Worm (Caenorhabditis elegans) whole organism, L4 larva: ENCODE measurements around the gene B0303.14.
A peak's percentile ranks its signal among the peaks of the same experiment; 100 is the strongest.

Experiments used
- D1046.2 ChIP-seq: fragments of 200-800 bp; sonication (Bioruptor generic); IDR thresholded peaks from 2 replicates; pipeline ENCODE4 v1.3.6; 2022; ENCODE audit warnings: missing genetic modification characterization, missing compliant biosample characterization
- F10B5.3 ChIP-seq: sonication (generic microtip); optimal IDR thresholded peaks from 2 replicates; lab custom pipeline; 2016; ENCODE audit warnings: mild to moderate bottlenecking, missing genetic modification characterization, missing compliant biosample characterization
- F49E8.2 ChIP-seq: sonication (generic microtip); optimal IDR thresholded peaks from 2 replicates; lab custom pipeline; 2016; ENCODE audit warnings: missing compliant biosample characterization, mild to moderate bottlenecking, missing genetic modification characterization, borderline replicate concordance
- T20F7.1 ChIP-seq: fragments of 200-800 bp; sonication (Bioruptor generic); optimal IDR thresholded peaks from 2 replicates; lab custom pipeline; 2018; ENCODE audit warnings: mild to moderate bottlenecking, missing genetic modification characterization, missing compliant biosample characterization
- T26A8.4 ChIP-seq: fragments of 200-800 bp; sonication (Bioruptor generic); IDR thresholded peaks from 2 replicates; pipeline ENCODE4 v1.3.6; 2022; ENCODE audit warnings: missing genetic modification characterization, missing compliant biosample characterization
- Y105C5A.15 ChIP-seq: fragments of 200-800 bp; sonication (Bioruptor generic); IDR thresholded peaks from 2 replicates; pipeline ENCODE4 v1.3.6; 2022; ENCODE audit warnings: missing genetic modification characterization, missing compliant biosample characterization
- Y48G9A.11 ChIP-seq: fragments of 200-800 bp; sonication (Bioruptor generic); IDR thresholded peaks from 2 replicates; pipeline ENCODE4 v1.3.6; 2022; ENCODE audit warnings: missing genetic modification reagents, missing genetic modification characterization, missing compliant biosample characterization
- Y5F2A.4 ChIP-seq: fragments of 200-800 bp; sonication (Bioruptor generic); optimal IDR thresholded peaks from 2 replicates; lab custom pipeline; 2018; ENCODE audit warnings: mild to moderate bottlenecking, missing genetic modification characterization, missing compliant biosample characterization
- Y75B8A.6 ChIP-seq: fragments of 200-800 bp; sonication (Bioruptor generic); IDR thresholded peaks from 2 replicates; pipeline ENCODE4 v1.3.6; 2022; ENCODE audit warnings: missing genetic modification reagents, missing genetic modification characterization, missing compliant biosample characterization
- ama-1 ChIP-seq: fragments of 150-350 bp; optimal IDR thresholded peaks from 2 replicates; lab custom pipeline; 2014; ENCODE audit warnings: inconsistent platforms, mixed read lengths
- ceh-28 ChIP-seq: fragments of 150-350 bp; optimal IDR thresholded peaks from 2 replicates; lab custom pipeline; 2014; ENCODE audit warnings: missing biosample characterization, missing genetic modification reagents, missing genetic modification characterization
- ceh-32 ChIP-seq: sonication (generic microtip); optimal IDR thresholded peaks from 2 replicates; lab custom pipeline; 2016; ENCODE audit warnings: mild to moderate bottlenecking, missing genetic modification characterization, missing compliant biosample characterization; ENCODE audit not compliant: poor library complexity
- ceh-62 ChIP-seq: sonication (generic microtip); optimal IDR thresholded peaks from 2 replicates; lab custom pipeline; 2017; ENCODE audit warnings: missing biosample characterization, missing genetic modification characterization
- ces-1 ChIP-seq: fragments of 150-350 bp; sonication (generic microtip); optimal IDR thresholded peaks from 4 replicates; lab custom pipeline; 2014; ENCODE audit warnings: missing biosample characterization, missing genetic modification reagents, missing genetic modification characterization
- cey-2 ChIP-seq: sonication (generic microtip); optimal IDR thresholded peaks from 3 replicates; lab custom pipeline; 2017; ENCODE audit warnings: missing genetic modification characterization, mild to moderate bottlenecking, missing compliant biosample characterization, antibody characterized with exemption, borderline replicate concordance; ENCODE audit not compliant: insufficient read depth
- daf-16 ChIP-seq, 3 experiments: sonication (generic microtip); optimal IDR thresholded peaks; 2 replicates each; lab custom pipeline; 2016 to 2017; ENCODE audit warnings: missing genetic modification characterization in 3 of 3, missing genetic modification reagents in 3 of 3, mild to moderate bottlenecking in 2 of 3, missing compliant biosample characterization in 2 of 3, missing biosample characterization in 1 of 3, moderate library complexity in 1 of 3
- daf-19 ChIP-seq: fragments of 200-800 bp; sonication (Bioruptor generic); conservative IDR thresholded peaks from 2 replicates; pipeline ENCODE4 v1.3.6; 2022; ENCODE audit warnings: missing genetic modification characterization, missing compliant biosample characterization
- daf-8 ChIP-seq: fragments of 200-800 bp; sonication (Bioruptor generic); IDR thresholded peaks from 2 replicates; pipeline ENCODE4 v1.3.6; 2022; ENCODE audit warnings: missing genetic modification characterization, missing compliant biosample characterization
- dmd-6 ChIP-seq: fragments of 200-800 bp; sonication (Bioruptor generic); IDR thresholded peaks from 2 replicates; pipeline ENCODE4 v1.3.6; 2022; ENCODE audit warnings: missing genetic modification reagents, missing genetic modification characterization, missing compliant biosample characterization
- dpl-1 ChIP-seq: fragments of 150-350 bp; optimal IDR thresholded peaks from 2 replicates; lab custom pipeline; 2014; ENCODE audit warnings: missing biosample characterization, missing genetic modification reagents, missing genetic modification characterization
- dve-1 ChIP-seq: sonication (generic microtip); optimal IDR thresholded peaks from 2 replicates; lab custom pipeline; 2017; ENCODE audit warnings: antibody characterized with exemption, mild to moderate bottlenecking, missing genetic modification characterization, missing compliant biosample characterization; ENCODE audit not compliant: insufficient read depth
- fkh-10 ChIP-seq: fragments of 150-350 bp; optimal IDR thresholded peaks from 2 replicates; lab custom pipeline; 2014; ENCODE audit warnings: missing biosample characterization, missing genetic modification reagents, missing genetic modification characterization
- hmg-1.1 ChIP-seq: fragments of 200-800 bp; sonication (Bioruptor generic); IDR thresholded peaks from 2 replicates; pipeline ENCODE4 v1.3.6; 2022; ENCODE audit warnings: missing genetic modification reagents, missing genetic modification characterization, missing compliant biosample characterization
- lin-1 ChIP-seq: fragments of 200-800 bp; sonication (Bioruptor generic); IDR thresholded peaks from 2 replicates; pipeline ENCODE4 v1.3.6; 2022; ENCODE audit warnings: missing genetic modification reagents, missing genetic modification characterization, missing compliant biosample characterization
- lin-15B ChIP-seq: fragments of 150-350 bp; sonication (generic microtip); optimal IDR thresholded peaks from 3 replicates; lab custom pipeline; 2014; ENCODE audit warnings: missing biosample characterization, missing genetic modification characterization
- lin-39 ChIP-seq: fragments of 150-350 bp; optimal IDR thresholded peaks from 2 replicates; lab custom pipeline; 2014; ENCODE audit warnings: missing biosample characterization, missing genetic modification reagents, missing genetic modification characterization
- madf-9 ChIP-seq: fragments of 200-800 bp; sonication (Bioruptor generic); conservative IDR thresholded peaks from 2 replicates; pipeline ENCODE4 v1.3.6; 2022; ENCODE audit warnings: missing genetic modification reagents, missing genetic modification characterization, missing compliant biosample characterization
- mdl-1 ChIP-seq, 2 experiments: fragments of 150-350 bp in 1 of 2; sonication (generic microtip) in 1 of 2; optimal IDR thresholded peaks; 2 replicates each; lab custom pipeline; 2014 to 2017; ENCODE audit warnings: missing biosample characterization in 2 of 2, missing genetic modification characterization in 2 of 2
- mes-2 ChIP-seq: sonication (generic microtip); optimal IDR thresholded peaks from 2 replicates; lab custom pipeline; 2016; ENCODE audit warnings: missing genotype, mild to moderate bottlenecking, missing genetic modification characterization, missing compliant biosample characterization; ENCODE audit not compliant: poor library complexity, severe bottlenecking
- mxl-3 ChIP-seq: fragments of 200-800 bp; sonication (Bioruptor generic); optimal IDR thresholded peaks from 2 replicates; lab custom pipeline; 2018; ENCODE audit warnings: mild to moderate bottlenecking, missing genetic modification characterization, missing compliant biosample characterization
- nhr-237 ChIP-seq: sonication (generic microtip); optimal IDR thresholded peaks from 2 replicates; lab custom pipeline; 2017; ENCODE audit warnings: missing biosample characterization, missing genetic modification characterization
- nhr-28 ChIP-seq: fragments of 150-350 bp; optimal IDR thresholded peaks from 2 replicates; lab custom pipeline; 2014; ENCODE audit warnings: missing biosample characterization, missing genetic modification characterization
- nhr-41 ChIP-seq: fragments of 200-800 bp; sonication (Bioruptor generic); IDR thresholded peaks from 2 replicates; pipeline ENCODE4 v1.3.6; 2022; ENCODE audit warnings: missing genetic modification reagents, missing genetic modification characterization, missing compliant biosample characterization
- nhr-42 ChIP-seq: fragments of 200-800 bp; sonication (Bioruptor generic); IDR thresholded peaks from 2 replicates; pipeline ENCODE4 v1.3.6; 2022; ENCODE audit warnings: missing genetic modification characterization, missing compliant biosample characterization
- nhr-6 ChIP-seq: fragments of 150-350 bp; optimal IDR thresholded peaks from 2 replicates; lab custom pipeline; 2014; ENCODE audit warnings: missing biosample characterization, missing genetic modification characterization
- nhr-77 ChIP-seq: fragments of 150-350 bp; optimal IDR thresholded peaks from 2 replicates; lab custom pipeline; 2014; ENCODE audit warnings: missing biosample characterization, missing genetic modification characterization
- php-3 ChIP-seq: fragments of 200-800 bp; sonication (Bioruptor generic); IDR thresholded peaks from 2 replicates; pipeline ENCODE4 v1.3.6; 2022; ENCODE audit warnings: missing genetic modification reagents, missing genetic modification characterization, missing compliant biosample characterization
- pqm-1 ChIP-seq: sonication (generic microtip); optimal IDR thresholded peaks from 2 replicates; lab custom pipeline; 2017; ENCODE audit warnings: missing biosample characterization, missing genetic modification characterization
- saeg-2 ChIP-seq: fragments of 200-800 bp; sonication (Bioruptor generic); IDR thresholded peaks from 2 replicates; pipeline ENCODE4 v1.3.6; 2022; ENCODE audit warnings: missing genetic modification reagents, missing genetic modification characterization, missing compliant biosample characterization
- sdz-12 ChIP-seq: fragments of 200-800 bp; sonication (Bioruptor generic); optimal IDR thresholded peaks from 2 replicates; lab custom pipeline; 2018; ENCODE audit warnings: mild to moderate bottlenecking, missing genetic modification characterization, missing compliant biosample characterization
- skn-1 ChIP-seq: fragments of 150-350 bp; optimal IDR thresholded peaks from 2 replicates; lab custom pipeline; 2014; ENCODE audit warnings: missing biosample characterization, missing genetic modification characterization
- snpc-1.2 ChIP-seq: fragments of 200-800 bp; sonication (Bioruptor generic); IDR thresholded peaks from 2 replicates; pipeline ENCODE4 v1.3.6; 2022; ENCODE audit warnings: missing genetic modification reagents, missing genetic modification characterization, missing compliant biosample characterization
- snpc-4 ChIP-seq: fragments of 150-350 bp; optimal IDR thresholded peaks from 2 replicates; lab custom pipeline; 2014; ENCODE audit warnings: missing biosample characterization, missing genetic modification characterization
- tag-97 ChIP-seq: fragments of 200-800 bp; sonication (Bioruptor generic); IDR thresholded peaks from 2 replicates; pipeline ENCODE4 v1.3.6; 2022; ENCODE audit warnings: missing genetic modification characterization, missing compliant biosample characterization
- unc-130 ChIP-seq: sonication (generic microtip); optimal IDR thresholded peaks from 2 replicates; lab custom pipeline; 2016; ENCODE audit warnings: missing genetic modification reagents, missing genetic modification characterization, missing compliant biosample characterization
- unc-39 ChIP-seq: sonication (generic microtip); optimal IDR thresholded peaks from 2 replicates; lab custom pipeline; 2017; ENCODE audit warnings: missing biosample characterization, missing genetic modification characterization
- unc-62 ChIP-seq, 3 experiments: fragments of 150-350 bp in 1 of 3; sonication (generic microtip); optimal IDR thresholded peaks in 2 of 3; peaks in 1 of 3; 1 replicate in 1 of 3; 2 replicates in 2 of 3; lab custom pipeline; 2014 to 2017; ENCODE audit warnings: missing biosample characterization in 3 of 3, missing genetic modification characterization in 3 of 3, missing genetic modification reagents in 3 of 3, missing genotype in 1 of 3
- vab-7 ChIP-seq: fragments of 200-800 bp; sonication (Bioruptor generic); IDR thresholded peaks from 2 replicates; pipeline ENCODE4 v1.3.6; 2022; ENCODE audit warnings: missing genetic modification reagents, missing genetic modification characterization, missing compliant biosample characterization
- zfp-2 ChIP-seq: sonication (generic microtip); optimal IDR thresholded peaks from 2 replicates; lab custom pipeline; 2016; ENCODE audit warnings: mild to moderate bottlenecking, missing genetic modification characterization, missing compliant biosample characterization
- zfp-3 ChIP-seq: fragments of 200-800 bp; sonication (Bioruptor generic); conservative IDR thresholded peaks from 2 replicates; pipeline ENCODE4 v1.3.6; 2022; ENCODE audit warnings: missing genetic modification reagents, missing genetic modification characterization, missing compliant biosample characterization

Gene B0303.14

DNA sequence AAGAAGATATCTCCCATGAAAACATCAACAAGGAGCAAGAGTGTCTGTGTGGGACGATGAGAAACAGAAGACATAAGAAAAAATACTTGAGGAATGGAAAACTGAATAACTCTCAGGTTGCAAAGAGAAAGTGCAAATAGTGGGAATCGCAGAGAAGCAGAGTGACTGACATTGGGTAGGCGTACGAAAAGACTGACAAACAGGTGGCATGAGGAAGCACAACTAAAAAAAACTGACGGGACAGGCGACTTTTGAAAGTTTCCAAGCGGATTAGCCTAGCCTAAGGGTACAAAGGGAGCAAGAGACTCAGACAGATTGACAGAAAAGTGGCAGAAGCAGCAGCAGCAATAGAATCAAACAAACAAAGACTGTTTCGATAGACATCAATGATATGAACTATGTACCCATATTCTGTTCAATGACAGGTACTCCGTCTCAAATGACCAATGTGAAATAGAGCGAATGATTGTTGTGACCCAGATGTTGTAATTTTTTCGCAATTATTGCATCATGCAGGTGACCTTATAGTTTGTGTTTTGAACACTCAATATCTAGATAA lies 18.4 kb upstream of the B0303.14 start (continued):
- TF ChIP-seq Y105C5A.15 (GFP tag; lab: Robert Waterston, UW) = no peak
- TF ChIP-seq dve-1 (tag; lab: Kevin White, UChicago) = peak; percentile 47
- no peak for TF ChIP-seq nhr-41
- TF ChIP-seq nhr-237 (tag; lab: Kevin White, UChicago) = no peak
- no peak for TF ChIP-seq lin-15B (tag; lab: Kevin White, UChicago)
- TF ChIP-seq nhr-77 (tag; lab: Kevin White, UChicago) = no peak
- no peak for TF ChIP-seq ceh-28 (tag; lab: Kevin White, UChicago)
- no peak for TF ChIP-seq hmg-1.1 (GFP tag; lab: Robert Waterston, UW)
- TF ChIP-seq ceh-62 (tag; lab: Kevin White, UChicago) = no peak
- no peak for TF ChIP-seq ama-1
- no peak for TF ChIP-seq pqm-1
- TF ChIP-seq D1046.2 = no peak
- no peak for TF ChIP-seq ceh-32 (tag; lab: Kevin White, UChicago)
- TF ChIP-seq php-3 = no peak
- TF ChIP-seq daf-8 (GFP tag; lab: Robert Waterston, UW) = no peak
- TF ChIP-seq madf-9 = no peak
- TF ChIP-seq nhr-6 = no peak
- no peak for TF ChIP-seq nhr-42 (GFP tag; lab: Robert Waterston, UW)
- TF ChIP-seq Y75B8A.6 (GFP tag; lab: Robert Waterston, UW) = no peak
- no peak for TF ChIP-seq tag-97 (GFP tag; lab: Robert Waterston, UW)
- peak in 1 of 2 experiments; percentile 40 for TF ChIP-seq mdl-1 (tag; optimal IDR thresholded peaks at IDR 0.05; lab: Kevin White, UChicago)
- TF ChIP-seq fkh-10 (GFP tag; lab: Kevin White, UChicago) = no peak
- TF ChIP-seq nhr-28 = peak; percentile 52
- no peak for TF ChIP-seq lin-39
- peak; percentile 12 to 92 for TF ChIP-seq daf-16 (GFP tag; optimal IDR thresholded peaks at IDR 0.05; lab: Kevin White, UChicago)
- TF ChIP-seq daf-16 (tag; optimal IDR thresholded peaks at IDR 0.05; lab: Kevin White, UChicago) = peak; percentile 27
- no peak for TF ChIP-seq zfp-3 (GFP tag; lab: Robert Waterston, UW)
- no peak for TF ChIP-seq F10B5.3 (tag; lab: Kevin White, UChicago)
- TF ChIP-seq unc-62 (GFP tag; optimal IDR thresholded peaks at IDR 0.05 in 1 of 2; lab: Kevin White, UChicago) = peak in 1 of 2 experiments; percentile 82
- no peak for TF ChIP-seq unc-62 (tag; optimal IDR thresholded peaks at IDR 0.05; lab: Kevin White, UChicago)
- TF ChIP-seq unc-39 = no peak
- TF ChIP-seq unc-130 (GFP tag; lab: Kevin White, UChicago) = no peak
- TF ChIP-seq snpc-1.2 (GFP tag; lab: Robert Waterston, UW) = no peak
- no peak for TF ChIP-seq T26A8.4 (GFP tag; lab: Robert Waterston, UW)
- no peak for TF ChIP-seq ces-1 (GFP tag; lab: Kevin White, UChicago)
- TF ChIP-seq cey-2 (tag; lab: Kevin White, UChicago) = no peak
- no peak for TF ChIP-seq daf-19
- no peak for TF ChIP-seq lin-1 (GFP tag; lab: Robert Waterston, UW)
- TF ChIP-seq saeg-2 = 0 out of 2 replicates have a peak, but pooled peaks have one; percentile 67
- TF ChIP-seq snpc-4 (tag; lab: Kevin White, UChicago) = no peak
- peak; percentile 79 for TF ChIP-seq dmd-6
- 0 out of 2 replicates have a peak, but pooled peaks have one; percentile 19 for TF ChIP-seq vab-7 (GFP tag; lab: Robert Waterston, UW)
- TF ChIP-seq F49E8.2 (tag; lab: Kevin White, UChicago) = no peak
- TF ChIP-seq mes-2 = no peak
- TF ChIP-seq mxl-3 (GFP tag; lab: Kevin White, UChicago) = peak; percentile 65
- TF ChIP-seq sdz-12 (GFP tag; lab: Kevin White, UChicago) = no peak
- no peak for TF ChIP-seq zfp-2
- no peak for TF ChIP-seq Y48G9A.11 (GFP tag; lab: Robert Waterston, UW)
- TF ChIP-seq skn-1 (tag; lab: Kevin White, UChicago) = no peak
- TF ChIP-seq Y5F2A.4 (GFP tag; lab: Kevin White, UChicago) = no peak
- no peak for TF ChIP-seq dpl-1 (GFP tag; lab: Kevin White, UChicago)
- TF ChIP-seq T20F7.1 (GFP tag; lab: Kevin White, UChicago) = peak; percentile 10
